Fruit fly (Drosophila melanogaster): ENCODE results near the gene noi.

DNA sequence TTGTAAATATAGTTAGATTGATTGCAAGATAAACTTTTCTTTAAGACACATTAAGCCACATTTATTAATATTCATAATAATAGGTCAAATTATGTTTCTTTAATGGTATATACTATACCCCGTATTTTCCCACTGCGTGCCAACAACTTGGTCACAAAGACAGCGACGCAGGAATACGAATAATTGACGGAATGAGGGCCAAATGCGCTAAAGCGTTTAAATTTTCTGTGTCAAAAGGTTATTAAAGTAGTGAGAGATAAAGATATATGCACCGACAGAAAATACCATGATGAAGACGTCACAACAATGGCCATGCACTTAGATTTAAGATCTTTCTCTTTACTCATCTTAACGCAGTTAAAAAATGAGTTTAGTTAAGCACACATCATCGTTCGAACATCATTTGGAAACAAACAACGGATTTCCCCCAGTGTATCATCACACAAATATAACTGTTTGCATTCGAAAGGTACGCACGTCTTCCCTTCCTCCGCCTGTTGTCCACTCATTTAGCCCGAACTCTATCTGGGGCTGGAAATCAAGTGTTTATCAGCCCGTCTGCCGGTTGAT lies 29.2 kb upstream of the noi start:
- TF ChIP-seq CG3065 (GFP tag; optimal IDR thresholded peaks at IDR 0.05): no peak
- TF ChIP-seq CG1603 (tag; optimal IDR thresholded peaks at IDR 0.05): peak; percentile 71
- peak; percentile 57 for TF ChIP-seq CG9609 (GFP tag; optimal IDR thresholded peaks at IDR 0.05)

Data from whole organism, embryonic.